Worm (Caenorhabditis elegans) whole organism, midembryonic: ENCODE measurements around the gene Y38E10A.35.

Experiments used
- cog-1 ChIP-seq: sonication (generic microtip); optimal IDR thresholded peaks from 2 replicates; lab custom pipeline; 2016; ENCODE audit warnings: missing genetic modification characterization, missing compliant biosample characterization
- flt-1 ChIP-seq: fragments of 200-800 bp; sonication (Bioruptor generic); IDR thresholded peaks from 2 replicates; pipeline ENCODE4 v1.3.6; 2022; ENCODE audit warnings: missing genetic modification characterization, missing compliant biosample characterization
- med-1 ChIP-seq: sonication (generic microtip); optimal IDR thresholded peaks from 2 replicates; lab custom pipeline; 2017; ENCODE audit warnings: missing genetic modification characterization, mild to moderate bottlenecking, missing compliant biosample characterization, antibody characterized with exemption, missing genetic modification reagents; ENCODE audit not compliant: insufficient read depth
- ref-1 ChIP-seq: fragments of 200-800 bp; sonication (Bioruptor generic); conservative IDR thresholded peaks from 2 replicates; pipeline ENCODE4 v1.3.6; 2022; ENCODE audit warnings: missing genetic modification reagents, missing genetic modification characterization, missing compliant biosample characterization
- tab-1 ChIP-seq: fragments of 200-800 bp; sonication (Bioruptor generic); IDR thresholded peaks from 2 replicates; pipeline ENCODE4 v1.3.6; 2022; ENCODE audit warnings: missing genetic modification characterization, missing compliant biosample characterization
- ztf-29 ChIP-seq: fragments of 200-800 bp; sonication (Bioruptor generic); IDR thresholded peaks from 2 replicates; pipeline ENCODE4 v1.3.6; 2022; ENCODE audit warnings: missing genetic modification reagents, missing genetic modification characterization, missing compliant biosample characterization

- no peak for TF ChIP-seq med-1 (GFP tag; lab: Kevin White, UChicago)
- TF ChIP-seq ref-1 (GFP tag; lab: Robert Waterston, UW): no peak
- no peak for TF ChIP-seq tab-1 (GFP tag; lab: Robert Waterston, UW)
- no peak for TF ChIP-seq cog-1 (tag; lab: Kevin White, UChicago)
- TF ChIP-seq ztf-29: no peak
- no peak for TF ChIP-seq flt-1 (GFP tag; lab: Robert Waterston, UW)
These were observed 33.4 kb upstream of the Y38E10A.35 start for ce11 chrII:12606108-12606507.
